Worm (Caenorhabditis elegans): ENCODE data around the gene T25C12.3.

- TF ChIP-seq blmp-1 (tag; optimal IDR thresholded peaks at IDR 0.05) (no peak), mab-5 (tag; optimal IDR thresholded peaks at IDR 0.05) (no peak), pha-4 (tag; optimal IDR thresholded peaks at IDR 0.05) (no peak), ces-1 (GFP tag; optimal IDR thresholded peaks at IDR 0.05) (no peak), nhr-2 (tag; optimal IDR thresholded peaks at IDR 0.05) (no peak)
Measured at ce11 chrX:11452316-11452715, 47.5 kb downstream of the T25C12.3 start.

Data from whole organism, mixed stage, embryonic.